Worm (Caenorhabditis elegans): ENCODE measurements around the gene str-164.
A peak's percentile ranks its signal among the peaks of the same experiment; 100 is the strongest.

str-164 gene

DNA sequence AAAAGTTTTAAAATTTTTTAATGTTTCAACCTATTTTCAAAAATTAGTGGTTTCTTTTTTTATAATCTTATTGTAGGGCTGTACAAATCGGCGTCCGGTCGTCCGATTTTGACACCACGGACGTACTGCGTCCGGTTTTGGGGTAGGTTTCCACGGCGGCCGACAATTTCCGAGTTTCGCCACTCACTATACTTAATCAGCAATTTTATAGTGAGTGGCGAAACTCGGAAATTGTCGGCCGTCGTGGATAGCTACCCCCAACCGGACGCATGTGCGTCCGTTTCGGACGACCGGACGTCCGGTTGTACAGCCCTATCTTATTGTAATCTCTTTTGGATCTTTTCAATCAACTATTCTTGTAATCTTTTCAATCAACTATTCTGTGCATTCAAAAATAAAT, 50.5 kb downstream of the str-164 start:
- TF ChIP-seq snpc-1.2 (GFP tag; IDR thresholded peaks at IDR 0.05): peak; percentile 74

DNA sequence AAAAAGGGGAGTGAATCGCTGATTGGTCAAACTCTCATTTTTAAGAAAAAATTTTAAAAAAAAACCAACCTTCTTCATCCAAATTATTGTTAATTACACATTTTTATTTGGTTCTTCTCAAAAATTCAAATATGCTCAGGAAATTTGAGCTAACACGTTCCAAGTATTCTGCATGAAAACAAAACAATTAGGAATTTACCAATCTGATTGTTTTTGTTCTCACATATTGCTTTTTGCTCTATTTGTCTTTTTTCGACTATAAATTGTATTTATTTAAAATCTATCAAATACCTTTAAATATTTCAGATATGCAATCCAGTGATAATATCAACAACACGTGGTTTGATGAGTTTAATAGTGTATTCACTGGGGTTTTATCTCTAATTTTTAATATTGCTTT, 51.7 kb downstream of the str-164 start, which contains the start of gene srm-1:
srm-1 (plus strand) TSS at position 301 of the 400 bp plus-strand sequence.
- TF ChIP-seq lin-29 (GFP tag; IDR thresholded peaks at IDR 0.05): no peak
- no peak for TF ChIP-seq madf-5 (GFP tag; IDR thresholded peaks at IDR 0.05)
- no peak for TF ChIP-seq hmg-1.1 (GFP tag; IDR thresholded peaks at IDR 0.05)
- TF ChIP-seq ces-1 (GFP tag; optimal IDR thresholded peaks at IDR 0.05): no peak
- TF ChIP-seq ceh-44 (GFP tag; IDR thresholded peaks at IDR 0.05): no peak
- TF ChIP-seq php-3 (GFP tag; IDR thresholded peaks at IDR 0.05): no peak
